Worm (Caenorhabditis elegans) whole organism, mixed stage, embryonic: ENCODE data around the gene B0457.2.

Experiments
- ces-1 ChIP-seq: fragments of 150-350 bp; optimal IDR thresholded peaks from 2 replicates; lab custom pipeline; 2014; ENCODE audit warnings: missing biosample characterization, missing genetic modification reagents, missing genetic modification characterization
- drap-1 ChIP-seq: fragments of 200-800 bp; sonication (Bioruptor generic); optimal IDR thresholded peaks from 3 replicates; lab custom pipeline; 2018; ENCODE audit warnings: mild to moderate bottlenecking, missing genetic modification characterization, missing compliant biosample characterization
- elt-1 ChIP-seq: sonication (generic microtip); optimal IDR thresholded peaks from 2 replicates; lab custom pipeline; 2017; ENCODE audit warnings: missing genetic modification characterization, mild to moderate bottlenecking, missing compliant biosample characterization, antibody characterized with exemption, moderate library complexity, borderline replicate concordance; ENCODE audit not compliant: insufficient read depth
- lin-13 ChIP-seq: fragments of 150-350 bp; optimal IDR thresholded peaks from 2 replicates; lab custom pipeline; 2014; ENCODE audit warnings: missing biosample characterization, missing genetic modification characterization
- mep-1 ChIP-seq: fragments of 150-350 bp; optimal IDR thresholded peaks from 2 replicates; lab custom pipeline; 2017; ENCODE audit warnings: missing biosample characterization, missing genetic modification reagents, missing genetic modification characterization, inconsistent platforms
- mls-2 ChIP-seq: sonication (generic microtip); optimal IDR thresholded peaks from 2 replicates; lab custom pipeline; 2016; ENCODE audit warnings: mild to moderate bottlenecking, missing genetic modification characterization, moderate library complexity, missing compliant biosample characterization
- snpc-4 ChIP-seq: fragments of 150-350 bp; optimal IDR thresholded peaks from 2 replicates; lab custom pipeline; 2014; ENCODE audit warnings: missing biosample characterization, missing genetic modification characterization
- unc-39 ChIP-seq: fragments of 150-350 bp; optimal IDR thresholded peaks from 2 replicates; lab custom pipeline; 2014; ENCODE audit warnings: missing biosample characterization, missing genetic modification characterization
- unc-62 ChIP-seq: fragments of 150-350 bp; optimal IDR thresholded peaks from 2 replicates; lab custom pipeline; 2014; ENCODE audit warnings: missing biosample characterization, missing genetic modification reagents, missing genetic modification characterization

DNA sequence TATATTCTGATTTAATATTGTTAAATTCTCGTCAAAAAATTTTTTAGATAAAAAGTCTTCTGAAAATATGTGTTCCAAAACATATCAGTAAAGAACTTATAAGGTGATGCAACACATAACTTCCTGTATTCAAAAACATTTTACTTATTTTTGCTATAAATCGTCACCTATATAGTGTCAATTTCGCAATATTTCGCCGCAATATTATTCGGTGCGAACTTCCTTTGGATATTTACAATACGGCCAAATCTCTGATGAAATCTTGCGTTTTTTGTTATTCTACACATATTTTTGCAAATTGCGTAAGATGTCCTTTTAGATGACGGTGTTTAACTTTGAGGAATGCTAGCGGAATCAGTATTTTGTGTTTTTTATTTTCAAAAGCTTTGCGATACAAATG, 4.9 kb downstream of the B0457.2 start:
- TF ChIP-seq lin-13 (tag; lab: Kevin White, UChicago) (no peak), elt-1 (no peak), unc-39 (no peak), mls-2 (no peak), unc-62 (GFP tag; lab: Kevin White, UChicago) (no peak), snpc-4 (tag; lab: Kevin White, UChicago) (no peak), mep-1 (no peak), drap-1 (GFP tag; lab: Kevin White, UChicago) (no peak), ces-1 (GFP tag; lab: Kevin White, UChicago) (no peak)
